Worm (Caenorhabditis elegans) whole organism, young adult: Measurements from ENCODE around the gene F18E9.1.

ENCODE experiments used
- D2030.7 ChIP-seq: fragments of 200-800 bp; sonication (Bioruptor generic); IDR thresholded peaks from 2 replicates; pipeline ENCODE4 v1.3.6; 2022; ENCODE audit warnings: missing genetic modification reagents, missing genetic modification characterization, missing compliant biosample characterization
- akir-1 ChIP-seq: fragments of 200-800 bp; sonication (Bioruptor generic); optimal IDR thresholded peaks from 2 replicates; lab custom pipeline; 2018; ENCODE audit warnings: mild to moderate bottlenecking, missing genetic modification characterization, moderate library complexity, missing compliant biosample characterization
- cebp-2 ChIP-seq: fragments of 200-800 bp; sonication (Bioruptor generic); IDR thresholded peaks from 2 replicates; pipeline ENCODE4 v1.3.6; 2022; ENCODE audit warnings: missing genetic modification characterization, missing compliant biosample characterization
- snpc-4 ChIP-seq, 5 experiments: fragments of 150-350 bp in 1 of 5; sonication (generic microtip) in 4 of 5; optimal IDR thresholded peaks; 2 replicates each; lab custom pipeline; 2014 to 2018; ENCODE audit warnings: missing genetic modification characterization in 5 of 5, missing biosample characterization in 3 of 5, antibody characterized with exemption in 2 of 5, mild to moderate bottlenecking in 2 of 5, missing compliant biosample characterization in 2 of 5, missing genotype in 2 of 5, moderate library complexity in 2 of 5, missing genetic modification reagents in 1 of 5
- unc-62 ChIP-seq: fragments of 150-350 bp; optimal IDR thresholded peaks from 2 replicates; lab custom pipeline; 2014; ENCODE audit warnings: missing biosample characterization, missing genetic modification reagents, missing genetic modification characterization
- ztf-22 ChIP-seq: fragments of 200-800 bp; sonication (Bioruptor generic); optimal IDR thresholded peaks from 2 replicates; lab custom pipeline; 2018; ENCODE audit warnings: mild to moderate bottlenecking, missing genetic modification characterization, moderate library complexity, missing compliant biosample characterization

ce11 chrX:8613053-8613452 is 11.7 kb downstream of the F18E9.1 start, which contains the start of gene K01A12.2:
- TF ChIP-seq D2030.7 = no peak
- TF ChIP-seq ztf-22 (GFP tag; lab: Kevin White, UChicago) = no peak
- no peak for TF ChIP-seq cebp-2 (GFP tag; lab: Robert Waterston, UW)
- no peak for TF ChIP-seq snpc-4 (GFP tag; optimal IDR thresholded peaks at IDR 0.05; lab: Kevin White, UChicago)
- no peak for TF ChIP-seq snpc-4 (tag; optimal IDR thresholded peaks at IDR 0.05; lab: Kevin White, UChicago)
- TF ChIP-seq akir-1 (GFP tag; lab: Kevin White, UChicago) = no peak
- TF ChIP-seq unc-62 (GFP tag; lab: Kevin White, UChicago) = no peak
